Worm (Caenorhabditis elegans) whole organism, L1 larva: ENCODE data around the gene K10D11.2.

ENCODE experiments used
- C04F5.9 ChIP-seq: sonication (generic microtip); optimal IDR thresholded peaks from 2 replicates; lab custom pipeline; 2016; ENCODE audit warnings: missing genetic modification characterization, missing compliant biosample characterization
- C16A3.4 ChIP-seq: fragments of 150-350 bp; optimal IDR thresholded peaks from 2 replicates; lab custom pipeline; 2014; ENCODE audit warnings: missing biosample characterization, missing genetic modification characterization
- alr-1 ChIP-seq: fragments of 200-800 bp; sonication (Bioruptor generic); optimal IDR thresholded peaks from 2 replicates; lab custom pipeline; 2018; ENCODE audit warnings: borderline replicate concordance, mild to moderate bottlenecking, missing genetic modification characterization, missing compliant biosample characterization
- aly-2 ChIP-seq: fragments of 150-350 bp; optimal IDR thresholded peaks from 2 replicates; lab custom pipeline; 2014; ENCODE audit warnings: missing biosample characterization, missing genetic modification characterization
- ama-1 ChIP-seq: fragments of 150-350 bp; optimal IDR thresholded peaks from 2 replicates; lab custom pipeline; 2014
- blmp-1 ChIP-seq: fragments of 150-350 bp; optimal IDR thresholded peaks from 2 replicates; lab custom pipeline; 2014; ENCODE audit warnings: missing biosample characterization, missing genetic modification characterization
- ceh-63 ChIP-seq: fragments of 200-800 bp; sonication (Bioruptor generic); optimal IDR thresholded peaks from 2 replicates; lab custom pipeline; 2018; ENCODE audit warnings: mild to moderate bottlenecking, missing genetic modification characterization, missing compliant biosample characterization
- ceh-82 ChIP-seq, 3 experiments: fragments of 150-350 bp in 1 of 3; sonication (generic microtip) in 2 of 3; optimal IDR thresholded peaks; 2 replicates each; lab custom pipeline; 2014 to 2017; ENCODE audit warnings: missing biosample characterization in 3 of 3, missing genetic modification characterization in 3 of 3
- ceh-88 ChIP-seq: fragments of 200-800 bp; sonication (Bioruptor generic); IDR thresholded peaks from 2 replicates; pipeline ENCODE4 v1.3.6; 2022; ENCODE audit warnings: missing genetic modification characterization, missing compliant biosample characterization
- ces-1 ChIP-seq: fragments of 150-350 bp; optimal IDR thresholded peaks from 2 replicates; lab custom pipeline; 2014; ENCODE audit warnings: missing biosample characterization, missing genetic modification reagents, missing genetic modification characterization
- dsc-1 ChIP-seq: sonication (generic microtip); optimal IDR thresholded peaks from 2 replicates; lab custom pipeline; 2016; ENCODE audit warnings: mild to moderate bottlenecking, missing genetic modification characterization, missing compliant biosample characterization
- efl-1 ChIP-seq, 4 experiments: fragments of 150-350 bp; optimal IDR thresholded peaks in 3 of 4; peaks in 1 of 4; 1 replicate in 1 of 4; 2 replicates in 3 of 4; lab custom pipeline; 2014; ENCODE audit warnings: missing biosample characterization in 2 of 4, missing genetic modification characterization in 2 of 4, missing genetic modification reagents in 2 of 4
- efl-3 ChIP-seq: fragments of 200-800 bp; sonication (Bioruptor generic); optimal IDR thresholded peaks from 2 replicates; lab custom pipeline; 2018; ENCODE audit warnings: mild to moderate bottlenecking, missing genetic modification characterization, missing compliant biosample characterization
- egl-13 ChIP-seq: sonication (generic microtip); optimal IDR thresholded peaks from 2 replicates; lab custom pipeline; 2016; ENCODE audit warnings: missing genotype, missing genetic modification reagents, missing genetic modification characterization, missing compliant biosample characterization
- egl-27 ChIP-seq, 2 experiments: fragments of 150-350 bp in 1 of 2; sonication (generic microtip); optimal IDR thresholded peaks; 3 replicates each; lab custom pipeline; 2017 to 2018; ENCODE audit warnings: missing biosample characterization in 2 of 2, missing genetic modification characterization in 2 of 2, missing genetic modification reagents in 2 of 2
- elt-2 ChIP-seq: sonication (generic microtip); optimal IDR thresholded peaks from 2 replicates; lab custom pipeline; 2016; ENCODE audit warnings: missing genetic modification characterization, mild to moderate bottlenecking, inconsistent platforms, missing compliant biosample characterization, missing genetic modification reagents
- elt-3 ChIP-seq, 6 experiments: fragments of 150-350 bp in 1 of 6; sonication (generic microtip); optimal IDR thresholded peaks; 2 replicates each; lab custom pipeline; 2017 to 2018; ENCODE audit warnings: missing biosample characterization in 6 of 6, missing genetic modification characterization in 6 of 6, inconsistent platforms in 1 of 6
- fkh-4 ChIP-seq: sonication (generic microtip); optimal IDR thresholded peaks from 2 replicates; lab custom pipeline; 2016; ENCODE audit warnings: missing compliant biosample characterization, missing genetic modification characterization, borderline replicate concordance
- fos-1 ChIP-seq: fragments of 150-350 bp; optimal IDR thresholded peaks from 2 replicates; lab custom pipeline; 2014; ENCODE audit warnings: missing biosample characterization, missing genetic modification characterization
- grh-1 ChIP-seq: fragments of 200-800 bp; sonication (Bioruptor generic); IDR thresholded peaks from 2 replicates; pipeline ENCODE4 v1.3.6; 2022; ENCODE audit warnings: missing genetic modification reagents, missing genetic modification characterization, missing compliant biosample characterization
- hlh-4 ChIP-seq: sonication (generic microtip); optimal IDR thresholded peaks from 2 replicates; lab custom pipeline; 2016; ENCODE audit warnings: mild to moderate bottlenecking, missing genetic modification characterization, missing compliant biosample characterization
- hpl-2 ChIP-seq: fragments of 150-350 bp; optimal IDR thresholded peaks from 2 replicates; lab custom pipeline; 2014; ENCODE audit warnings: missing biosample characterization, missing genetic modification reagents, missing genetic modification characterization
- irx-1 ChIP-seq: sonication (generic microtip); optimal IDR thresholded peaks from 2 replicates; lab custom pipeline; 2016; ENCODE audit warnings: missing genetic modification characterization, missing compliant biosample characterization
- isw-1 ChIP-seq: fragments of 200-800 bp; sonication (Bioruptor generic); IDR thresholded peaks from 2 replicates; pipeline ENCODE4 v1.3.6; 2022; ENCODE audit warnings: missing genetic modification characterization, missing compliant biosample characterization
- lin-13 ChIP-seq: fragments of 150-350 bp; optimal IDR thresholded peaks from 2 replicates; lab custom pipeline; 2014; ENCODE audit warnings: missing biosample characterization, missing genetic modification reagents, missing genetic modification characterization
- lin-14 ChIP-seq: fragments of 200-800 bp; sonication (Bioruptor generic); optimal IDR thresholded peaks from 2 replicates; lab custom pipeline; 2018; ENCODE audit warnings: mild to moderate bottlenecking, missing genetic modification characterization, moderate library complexity, missing compliant biosample characterization
- lin-35 ChIP-seq, 2 experiments: fragments of 150-350 bp; optimal IDR thresholded peaks; 2 replicates each; lab custom pipeline; 2014; ENCODE audit warnings: missing biosample characterization in 2 of 2, missing genetic modification characterization in 2 of 2, missing genetic modification reagents in 2 of 2
- mef-2 ChIP-seq: fragments of 150-350 bp; optimal IDR thresholded peaks from 2 replicates; lab custom pipeline; 2014; ENCODE audit warnings: missing biosample characterization, missing genetic modification characterization
- nhr-12 ChIP-seq: sonication (generic microtip); optimal IDR thresholded peaks from 2 replicates; lab custom pipeline; 2017; ENCODE audit warnings: missing biosample characterization, missing genetic modification characterization
- nhr-20 ChIP-seq: sonication (generic microtip); optimal IDR thresholded peaks from 2 replicates; lab custom pipeline; 2016; ENCODE audit warnings: mild to moderate bottlenecking, missing genetic modification characterization, missing compliant biosample characterization
- nhr-47 ChIP-seq: sonication (generic microtip); optimal IDR thresholded peaks from 2 replicates; lab custom pipeline; 2016; ENCODE audit warnings: mild to moderate bottlenecking, missing genetic modification characterization, moderate library complexity, missing compliant biosample characterization
- nhr-71 ChIP-seq: sonication (generic microtip); optimal IDR thresholded peaks from 2 replicates; lab custom pipeline; 2016; ENCODE audit warnings: mild to moderate bottlenecking, missing genetic modification characterization, moderate library complexity, missing compliant biosample characterization
- nhr-77 ChIP-seq: fragments of 150-350 bp; optimal IDR thresholded peaks from 2 replicates; lab custom pipeline; 2014; ENCODE audit warnings: missing biosample characterization, missing genetic modification characterization
- nhr-84 ChIP-seq: sonication (generic microtip); optimal IDR thresholded peaks from 2 replicates; lab custom pipeline; 2017; ENCODE audit warnings: missing biosample characterization, missing genetic modification characterization
- nhr-85 ChIP-seq: sonication (generic microtip); peaks from one replicate; lab custom pipeline; 2016; ENCODE audit warnings: missing genetic modification characterization, inconsistent platforms, missing compliant biosample characterization
- pax-3 ChIP-seq: fragments of 200-800 bp; sonication (Bioruptor generic); optimal IDR thresholded peaks from 2 replicates; lab custom pipeline; 2018; ENCODE audit warnings: mild to moderate bottlenecking, missing genetic modification characterization, moderate library complexity, missing compliant biosample characterization
- rnt-1 ChIP-seq: sonication (generic microtip); optimal IDR thresholded peaks from 2 replicates; lab custom pipeline; 2016; ENCODE audit warnings: mild to moderate bottlenecking, missing genetic modification characterization, moderate library complexity, missing compliant biosample characterization
- snu-23 ChIP-seq: sonication (generic microtip); optimal IDR thresholded peaks from 2 replicates; lab custom pipeline; 2016; ENCODE audit warnings: missing genetic modification characterization, missing compliant biosample characterization
- sox-4 ChIP-seq: sonication (generic microtip); optimal IDR thresholded peaks from 2 replicates; lab custom pipeline; 2016; ENCODE audit warnings: missing genetic modification characterization, missing compliant biosample characterization
- tlp-1 ChIP-seq: fragments of 150-350 bp; optimal IDR thresholded peaks from 2 replicates; lab custom pipeline; 2014; ENCODE audit warnings: missing biosample characterization, missing genetic modification characterization
- unc-62 ChIP-seq: fragments of 150-350 bp; optimal IDR thresholded peaks from 2 replicates; lab custom pipeline; 2014; ENCODE audit warnings: missing biosample characterization, missing genetic modification reagents, missing genetic modification characterization
- vab-15 ChIP-seq: sonication (generic microtip); optimal IDR thresholded peaks from 2 replicates; lab custom pipeline; 2017; ENCODE audit warnings: missing genotype, mild to moderate bottlenecking, missing genetic modification characterization, missing compliant biosample characterization
- ztf-4 ChIP-seq: fragments of 150-350 bp; optimal IDR thresholded peaks from 2 replicates; lab custom pipeline; 2014; ENCODE audit warnings: missing biosample characterization, missing genetic modification characterization

K10D11.2 gene

DNA sequence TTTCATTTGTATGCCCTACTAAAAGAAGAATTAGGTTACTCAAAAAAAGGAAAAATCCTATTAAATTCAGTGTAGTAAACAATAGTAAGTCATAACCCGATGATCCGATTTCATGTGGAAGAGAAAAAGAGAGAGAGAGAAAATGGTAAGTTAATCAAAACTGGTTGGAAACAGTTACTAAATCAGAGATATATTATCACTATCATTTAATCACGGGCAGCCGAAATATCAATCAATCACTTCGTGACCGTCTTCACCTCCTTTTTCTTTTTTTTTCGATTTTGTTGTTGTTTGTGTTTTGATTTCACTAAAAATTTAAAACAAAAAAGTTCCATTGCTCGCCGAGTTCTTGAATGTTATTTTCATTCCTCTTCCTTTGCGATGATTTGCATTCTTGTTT is 18.8 kb downstream of the K10D11.2 start:
- TF ChIP-seq lin-35 (GFP tag; optimal IDR thresholded peaks at IDR 0.05; lab: Kevin White, UChicago) (peak in 1 of 2 experiments; percentile 13), C04F5.9 (no peak), grh-1 (GFP tag; lab: Robert Waterston, UW) (peak; percentile 55), elt-3 (tag; optimal IDR thresholded peaks at IDR 0.05; lab: Kevin White, UChicago) (peak in 2 of 6 experiments; percentile 27 to 72), snu-23 (GFP tag; lab: Kevin White, UChicago) (peak; percentile 42), ceh-63 (no peak), nhr-20 (tag; lab: Kevin White, UChicago) (peak; percentile 16), lin-14 (GFP tag; lab: Kevin White, UChicago) (peak; percentile 29), hpl-2 (GFP tag; lab: Kevin White, UChicago) (no peak), nhr-85 (tag; lab: Kevin White, UChicago) (peak; percentile 85), sox-4 (tag; lab: Kevin White, UChicago) (no peak), fos-1 (no peak), nhr-71 (tag; lab: Kevin White, UChicago) (peak; percentile 56), blmp-1 (peak; percentile 77)

DNA sequence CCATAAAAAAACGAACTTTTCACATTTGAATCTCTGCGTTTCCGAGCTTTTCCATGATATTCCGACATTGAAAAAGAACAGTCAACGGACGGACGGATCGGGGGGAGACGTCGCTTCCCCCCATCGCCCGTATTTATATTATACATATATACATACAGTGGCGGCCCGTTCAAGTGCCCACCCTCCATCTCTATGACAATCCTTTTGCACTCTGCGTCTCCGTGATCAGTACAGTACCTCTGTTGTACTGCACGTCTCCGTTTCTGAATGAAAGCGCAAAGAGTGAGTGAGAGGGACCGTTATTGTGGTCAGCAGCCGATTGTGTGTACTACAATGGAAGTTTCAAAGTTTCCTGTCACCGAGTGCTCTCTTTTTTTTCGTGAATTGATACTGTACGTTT is 20.3 kb downstream of the K10D11.2 start:
- no peak for TF ChIP-seq ceh-88
- TF ChIP-seq lin-13 (GFP tag; lab: Kevin White, UChicago), result no peak
- TF ChIP-seq blmp-1, result peak; percentile 60
- no peak for TF ChIP-seq mef-2 (tag; lab: Kevin White, UChicago)
- TF ChIP-seq tlp-1, result no peak

DNA sequence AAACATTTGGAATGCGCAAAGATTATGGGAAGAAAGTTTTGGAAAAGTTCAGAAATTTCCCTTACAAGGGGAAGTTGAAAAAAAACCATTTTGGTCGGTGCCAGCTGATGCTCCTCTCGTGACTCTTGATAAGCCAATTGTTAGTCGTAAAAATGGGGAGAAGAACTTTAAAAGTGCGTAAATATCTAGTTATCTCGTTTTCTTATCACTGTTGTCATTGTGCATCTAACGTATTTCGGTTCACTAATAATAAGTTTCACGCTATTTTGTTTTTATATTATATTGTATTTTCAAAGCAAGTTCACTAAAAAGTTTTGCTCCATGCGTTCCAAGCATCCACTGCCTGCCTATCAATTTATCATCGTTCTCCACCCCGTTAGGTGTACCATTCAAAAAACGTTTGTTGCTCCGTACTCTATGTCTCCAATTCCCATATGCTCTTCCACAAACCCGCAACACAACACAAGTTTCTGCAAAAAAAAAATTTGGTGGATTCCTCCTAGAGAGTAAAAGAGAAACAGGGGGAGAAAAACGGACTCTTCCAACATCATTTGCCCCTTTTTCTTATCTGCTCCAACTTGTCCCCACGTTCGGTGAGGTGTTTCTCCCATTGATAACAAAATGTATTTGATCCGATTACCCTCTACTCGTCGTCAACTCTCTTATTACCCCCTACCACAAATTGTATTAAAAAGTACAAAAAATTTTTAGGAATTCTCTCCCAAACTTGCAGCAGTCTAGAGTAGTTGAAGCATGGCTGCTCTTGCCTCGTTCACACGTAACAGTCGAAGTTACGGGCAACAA is 29.8 kb downstream of the K10D11.2 start, which contains the start of gene mbk-2:
TSS of gene mbk-2 (plus strand) at position 754 of the 804 bp plus-strand sequence.
- TF ChIP-seq nhr-71 (tag; lab: Kevin White, UChicago) (no peak), pax-3 (no peak), efl-1 (optimal IDR thresholded peaks at IDR 0.05; lab: Kevin White, UChicago) (no peak), efl-1 (GFP tag; optimal IDR thresholded peaks at IDR 0.05 in 1 of 2; lab: Kevin White, UChicago) (peak in 1 of 2 experiments; percentile 86), egl-27 (tag; optimal IDR thresholded peaks at IDR 0.05; lab: Kevin White, UChicago) (no peak), lin-14 (GFP tag; lab: Kevin White, UChicago) (peak; percentile 13), nhr-77 (tag; lab: Kevin White, UChicago) (no peak), C04F5.9 (no peak), egl-13 (no peak), elt-2 (tag; lab: Kevin White, UChicago) (peak; percentile 89), vab-15 (no peak)

DNA sequence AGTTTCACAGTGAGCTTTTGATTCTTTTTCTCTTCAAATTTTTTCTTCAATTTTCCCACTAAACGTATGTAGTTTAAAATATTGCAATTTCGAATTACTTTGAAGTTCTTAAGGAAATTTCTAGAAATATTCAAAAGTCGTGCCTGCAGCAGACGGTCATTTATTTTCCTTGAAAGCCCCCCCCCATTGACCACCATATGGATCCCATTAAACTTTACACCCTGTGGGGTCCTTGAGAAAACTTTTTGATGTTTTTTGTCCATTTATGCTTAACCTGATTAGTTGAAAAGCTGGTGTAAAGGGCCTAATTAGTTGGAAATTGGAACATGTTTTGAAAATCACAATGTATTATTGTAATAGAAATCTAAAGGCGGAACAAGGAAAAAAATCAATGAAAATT is 30.7 kb downstream of the K10D11.2 start:
- TF ChIP-seq sox-4 (tag; lab: Kevin White, UChicago) (no peak), rnt-1 (no peak), nhr-84 (tag; lab: Kevin White, UChicago) (no peak), dsc-1 (tag; lab: Kevin White, UChicago) (peak; percentile 81), nhr-85 (tag; lab: Kevin White, UChicago) (peak; percentile 22), isw-1 (GFP tag; lab: Robert Waterston, UW) (no peak), fkh-4 (tag; lab: Kevin White, UChicago) (peak; percentile 65), unc-62 (GFP tag; lab: Kevin White, UChicago) (no peak)

DNA sequence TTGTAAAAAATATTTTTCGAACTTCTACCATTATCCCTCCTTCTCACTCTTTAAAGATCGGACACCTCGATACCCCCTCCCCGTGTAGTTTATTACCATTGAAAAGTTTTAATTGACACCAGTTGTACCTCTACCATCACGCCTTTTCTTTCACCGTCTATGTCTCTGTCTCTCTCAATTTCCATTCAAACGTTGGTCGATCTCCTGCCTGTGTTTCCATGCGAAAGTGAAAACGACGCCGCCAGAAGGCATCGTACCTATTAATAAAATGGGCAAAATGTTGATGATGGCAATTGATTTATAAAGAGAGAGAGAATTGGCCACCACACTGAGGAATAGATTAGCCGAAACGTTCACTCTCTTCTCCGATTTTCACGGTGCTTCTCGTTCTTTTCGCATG is 34.4 kb downstream of the K10D11.2 start:
- TF ChIP-seq snu-23 (GFP tag; lab: Kevin White, UChicago) (peak; percentile 36), ceh-82 (tag; optimal IDR thresholded peaks at IDR 0.05; lab: Kevin White, UChicago) (no peak), C04F5.9 (no peak), irx-1 (no peak), elt-3 (tag; optimal IDR thresholded peaks at IDR 0.05; lab: Kevin White, UChicago) (peak in 1 of 6 experiments; percentile 65), isw-1 (GFP tag; lab: Robert Waterston, UW) (no peak), nhr-47 (no peak), aly-2 (tag; lab: Kevin White, UChicago) (no peak), nhr-20 (tag; lab: Kevin White, UChicago) (peak; percentile 17), C16A3.4 (no peak), ama-1 (lab: Kevin White, UChicago) (no peak), hlh-4 (tag; lab: Kevin White, UChicago) (no peak), ces-1 (GFP tag; lab: Kevin White, UChicago) (no peak), efl-3 (no peak), ztf-4 (tag; lab: Kevin White, UChicago) (no peak), lin-13 (GFP tag; lab: Kevin White, UChicago) (no peak), nhr-12 (tag; lab: Kevin White, UChicago) (no peak), efl-1 (optimal IDR thresholded peaks at IDR 0.05; lab: Kevin White, UChicago) (no peak), efl-1 (GFP tag; optimal IDR thresholded peaks at IDR 0.05 in 1 of 2; lab: Kevin White, UChicago) (peak in 1 of 2 experiments; percentile 35), alr-1 (tag; lab: Kevin White, UChicago) (no peak)
